Worm (Caenorhabditis elegans): ENCODE results near the gene cyp-14A2.

ce11 chrX:13274102-13274501 is 4.6 kb upstream of the cyp-14A2 start, which contains the start of gene cyp-14A3:
- no peak for TF ChIP-seq ztf-26 (tag; optimal IDR thresholded peaks at IDR 0.05)
- no peak for TF ChIP-seq attf-3 (GFP tag; conservative IDR thresholded peaks at IDR 0.05)
- TF ChIP-seq dpl-1 (GFP tag; optimal IDR thresholded peaks at IDR 0.05): no peak
